Worm (Caenorhabditis elegans) whole organism, early embryonic: ENCODE measurements around the gene F53H2.1.
A peak's percentile ranks its signal among the peaks of the same experiment; 100 is the strongest.

Experiments used
- B0310.2 ChIP-seq: sonication (generic microtip); optimal IDR thresholded peaks from 2 replicates; lab custom pipeline; 2016; ENCODE audit warnings: mild to moderate bottlenecking, missing genetic modification characterization, missing compliant biosample characterization
- aly-1 ChIP-seq: sonication (generic microtip); optimal IDR thresholded peaks from 2 replicates; lab custom pipeline; 2016; ENCODE audit warnings: missing genetic modification characterization, missing compliant biosample characterization
- ama-1 ChIP-seq: fragments of 150-350 bp; optimal IDR thresholded peaks from 2 replicates; lab custom pipeline; 2014
- ceh-13 ChIP-seq: fragments of 200-800 bp; sonication (Bioruptor generic); optimal IDR thresholded peaks from 2 replicates; lab custom pipeline; 2018; ENCODE audit warnings: mild to moderate bottlenecking, missing genetic modification characterization, missing compliant biosample characterization
- ets-7 ChIP-seq: sonication (generic microtip); optimal IDR thresholded peaks from 2 replicates; lab custom pipeline; 2016; ENCODE audit warnings: missing genotype, missing genetic modification characterization, missing compliant biosample characterization
- flt-1 ChIP-seq: fragments of 200-800 bp; sonication (Bioruptor generic); IDR thresholded peaks from 2 replicates; pipeline ENCODE4 v1.3.6; 2022; ENCODE audit warnings: missing genetic modification characterization, missing compliant biosample characterization
- hmbx-1 ChIP-seq: sonication (generic microtip); optimal IDR thresholded peaks from 2 replicates; lab custom pipeline; 2016; ENCODE audit warnings: mild to moderate bottlenecking, missing genetic modification characterization, missing compliant biosample characterization
- hmg-4 ChIP-seq: fragments of 200-800 bp; sonication (Bioruptor generic); optimal IDR thresholded peaks from 2 replicates; lab custom pipeline; 2018; ENCODE audit warnings: mild to moderate bottlenecking, missing genetic modification characterization, missing compliant biosample characterization
- hnd-1 ChIP-seq: sonication (generic microtip); optimal IDR thresholded peaks from 2 replicates; lab custom pipeline; 2016; ENCODE audit warnings: missing genetic modification characterization, missing compliant biosample characterization
- pes-1 ChIP-seq: fragments of 200-800 bp; sonication (Bioruptor generic); IDR thresholded peaks from 2 replicates; pipeline ENCODE4 v1.3.6; 2022; ENCODE audit warnings: missing genetic modification reagents, missing genetic modification characterization, missing compliant biosample characterization
- sea-1 ChIP-seq: fragments of 200-800 bp; sonication (Bioruptor generic); conservative IDR thresholded peaks from 2 replicates; pipeline ENCODE4 v1.3.6; 2022; ENCODE audit warnings: missing genetic modification characterization, missing compliant biosample characterization
- tbx-11 ChIP-seq: fragments of 200-800 bp; sonication (Bioruptor generic); IDR thresholded peaks from 2 replicates; pipeline ENCODE4 v1.3.6; 2022; ENCODE audit warnings: missing genetic modification characterization, missing compliant biosample characterization
- tbx-37 ChIP-seq: fragments of 200-800 bp; sonication (Bioruptor generic); conservative IDR thresholded peaks from 2 replicates; pipeline ENCODE4 v1.3.6; 2022; ENCODE audit warnings: missing genetic modification reagents, missing genetic modification characterization, missing compliant biosample characterization
- tra-4 ChIP-seq: sonication (generic microtip); optimal IDR thresholded peaks from 2 replicates; lab custom pipeline; 2017; ENCODE audit warnings: missing genetic modification characterization, missing compliant biosample characterization

DNA sequence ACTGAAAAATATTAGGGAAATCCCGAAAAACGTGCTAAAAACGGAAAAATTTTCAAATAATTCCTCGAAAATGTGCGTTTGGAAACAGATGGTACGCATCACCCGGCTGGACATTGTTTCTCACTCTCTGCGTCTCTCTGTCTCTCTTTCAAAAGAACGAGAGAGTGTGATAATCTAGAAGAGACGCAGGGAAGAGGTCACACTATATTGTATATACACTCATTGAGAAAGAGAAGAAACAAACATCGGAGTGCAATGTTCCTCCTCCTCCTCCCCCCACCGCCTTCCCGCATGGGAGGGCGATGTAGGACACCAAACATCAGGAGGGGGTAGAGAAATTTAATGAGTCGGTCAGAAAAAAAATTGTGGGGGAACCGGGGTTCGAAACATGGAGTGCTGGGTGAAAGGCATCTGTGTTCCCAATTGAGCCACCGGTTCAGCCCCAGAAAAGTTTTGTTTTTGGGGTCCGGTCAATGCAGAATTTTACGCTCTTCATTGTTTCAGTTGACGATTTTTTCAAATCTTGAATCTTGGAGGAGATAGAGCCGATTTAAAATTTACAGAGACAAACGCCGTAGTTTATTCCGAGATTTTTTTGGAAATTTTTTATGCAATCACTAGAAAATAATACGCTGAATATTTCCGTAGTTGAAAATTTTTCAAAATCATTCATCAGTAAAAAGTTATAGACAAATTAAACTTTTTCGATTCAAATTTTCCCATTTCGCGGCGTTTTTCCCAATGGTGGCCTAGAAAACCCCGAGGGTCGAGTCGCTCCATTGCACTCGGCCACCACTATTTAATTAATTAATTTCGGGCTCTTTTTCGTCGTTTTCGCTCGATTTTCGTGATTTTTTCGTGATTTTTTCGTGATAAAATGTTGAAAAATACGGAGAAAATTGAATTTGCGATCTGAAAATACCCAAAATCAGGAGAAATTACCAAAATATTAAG, 37.0 kb downstream of the F53H2.1 start:
- TF ChIP-seq flt-1 (peak; percentile 55), aly-1 (peak; percentile 1), ama-1 (lab: Kevin White, UChicago) (no peak), ets-7 (tag; lab: Kevin White, UChicago) (no peak), hnd-1 (tag; lab: Kevin White, UChicago) (no peak), ceh-13 (no peak), tbx-37 (GFP tag; lab: Robert Waterston, UW) (peak; percentile 64), hmbx-1 (no peak), B0310.2 (tag; lab: Kevin White, UChicago) (peak; percentile 85), sea-1 (0 out of 2 replicates have a peak, but pooled peaks have one; percentile 60), pes-1 (GFP tag; lab: Robert Waterston, UW) (no peak), tbx-11 (GFP tag; lab: Robert Waterston, UW) (no peak), hmg-4 (GFP tag; lab: Kevin White, UChicago) (peak; percentile 71), tra-4 (no peak)
